Worm (Caenorhabditis elegans): ENCODE results near the gene T24C4.10.

ce11 chrIII:936037-936507 is 45.0 kb upstream of the T24C4.10 start, which contains the start of gene fbxa-55:
- TF ChIP-seq cog-1 (tag; optimal IDR thresholded peaks at IDR 0.05), result no peak
- TF ChIP-seq ref-1 (GFP tag; conservative IDR thresholded peaks at IDR 0.05), result no peak
- no peak for TF ChIP-seq med-1 (GFP tag; optimal IDR thresholded peaks at IDR 0.05; ENCODE audit: insufficient read depth)
- no peak for TF ChIP-seq flt-1 (GFP tag; IDR thresholded peaks at IDR 0.05)
- no peak for TF ChIP-seq ztf-29 (GFP tag; IDR thresholded peaks at IDR 0.05)
- TF ChIP-seq klf-2 (GFP tag; conservative IDR thresholded peaks at IDR 0.05), result no peak
- no peak for TF ChIP-seq T22C8.4 (GFP tag; IDR thresholded peaks at IDR 0.05)

Measured in whole organism, midembryonic.